Worm (Caenorhabditis elegans): ENCODE measurements around the gene fubl-1.
A peak's percentile ranks its signal among the peaks of the same experiment; 100 is the strongest.

ce11 chrV:10246967-10247366, 8.3 kb upstream of the fubl-1 start:
- TF ChIP-seq hmg-1.2 (GFP tag; IDR thresholded peaks at IDR 0.05) = peak; percentile 17; the same call in 1 of the 2 replicates
- no peak for TF ChIP-seq nhr-90 (tag; optimal IDR thresholded peaks at IDR 0.05)
- no peak for TF ChIP-seq F57A8.1 (GFP tag; optimal IDR thresholded peaks at IDR 0.05)
- TF ChIP-seq madf-10 (tag; optimal IDR thresholded peaks at IDR 0.05) = no peak
- TF ChIP-seq mel-28 (tag; optimal IDR thresholded peaks at IDR 0.05; ENCODE audit: borderline replicate concordance) = no peak
- TF ChIP-seq T07F8.4 (tag; optimal IDR thresholded peaks at IDR 0.05) = no peak
- no peak for TF ChIP-seq rec-8 (tag; optimal IDR thresholded peaks at IDR 0.05)
- no peak for TF ChIP-seq nhr-179 (tag; optimal IDR thresholded peaks at IDR 0.05)
- no peak for TF ChIP-seq snpc-4 (GFP tag; optimal IDR thresholded peaks at IDR 0.05)
- TF ChIP-seq snpc-4 (tag; optimal IDR thresholded peaks at IDR 0.05) = no peak
- TF ChIP-seq gei-17 (GFP tag; optimal IDR thresholded peaks at IDR 0.05) = no peak
- no peak for TF ChIP-seq unc-130 (GFP tag; optimal IDR thresholded peaks at IDR 0.05)
- 0 out of 2 replicates have a peak, but pooled peaks have one; percentile 48 for TF ChIP-seq ceh-40 (GFP tag; IDR thresholded peaks at IDR 0.05)
